Worm (Caenorhabditis elegans) whole organism, young adult: ENCODE data around the gene clp-10.

Source experiments
- lin-40 ChIP-seq: sonication (generic microtip); optimal IDR thresholded peaks from 2 replicates; lab custom pipeline; 2016; ENCODE audit warnings: missing genetic modification characterization, mild to moderate bottlenecking, missing compliant biosample characterization, missing genotype, missing genetic modification reagents
- unc-62 ChIP-seq: fragments of 150-350 bp; optimal IDR thresholded peaks from 2 replicates; lab custom pipeline; 2014; ENCODE audit warnings: missing biosample characterization, missing genetic modification reagents, missing genetic modification characterization

ce11 chrIII:39516-39915 is 1.5 kb upstream of the clp-10 start:
- no peak for TF ChIP-seq lin-40 (tag; lab: Kevin White, UChicago)
- no peak for TF ChIP-seq unc-62
